Fruit fly (Drosophila melanogaster): ENCODE results near the gene mRpL36.

Gene mRpL36

DNA sequence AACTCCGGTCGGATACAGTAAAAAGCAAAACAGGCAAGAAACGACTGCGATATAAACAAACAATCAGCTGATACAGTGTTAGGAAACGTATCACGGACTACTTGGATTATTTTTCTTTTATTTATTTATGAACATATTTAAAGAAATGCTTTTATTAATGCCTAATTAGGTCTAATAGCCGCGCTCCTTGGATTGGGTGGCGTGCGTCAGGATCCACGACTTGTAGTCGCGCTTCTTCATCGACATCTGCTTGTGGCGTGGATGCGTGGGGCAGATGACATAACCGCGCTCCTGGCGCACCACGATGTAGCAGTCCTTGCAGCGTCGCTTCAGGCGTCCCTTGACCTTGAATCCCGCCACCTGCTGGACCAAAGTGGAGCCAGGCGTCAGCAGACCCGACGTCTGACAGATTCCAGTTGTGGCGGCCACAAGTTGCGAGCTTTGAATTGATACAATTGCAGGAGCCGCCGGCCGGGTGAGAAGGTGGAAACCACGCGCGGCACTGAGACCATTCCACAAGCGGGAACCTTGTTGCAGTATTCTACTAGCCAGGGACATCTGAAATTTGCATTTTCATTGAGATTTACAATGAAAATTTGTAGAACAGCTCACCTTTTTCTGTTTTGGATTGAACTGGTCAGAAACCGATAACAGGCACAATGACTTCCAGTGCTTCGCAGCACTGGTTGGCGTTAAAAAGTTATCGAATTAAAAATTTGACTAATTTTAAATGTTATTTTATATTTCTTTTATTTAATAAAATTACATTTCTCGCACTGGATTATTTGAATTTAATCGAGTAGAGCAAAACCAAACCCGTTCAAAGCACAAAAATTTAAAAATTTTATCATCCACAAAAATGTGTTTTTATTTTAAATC is at the start of gene mRpL36, which contains the start of gene CG7550:
TSS of gene mRpL36 (minus strand) at position 652 of the 879 bp plus-strand sequence.
TSS of gene CG7550 (minus strand) at position 51 of the 879 bp plus-strand sequence.
- TF ChIP-seq D1 (tag; optimal IDR thresholded peaks at IDR 0.05) (no peak), CG14655 (GFP tag; optimal IDR thresholded peaks at IDR 0.05) (no peak), CG32121 (GFP tag; IDR thresholded peaks at IDR 0.05) (no peak), Ets98B (GFP tag; IDR thresholded peaks at IDR 0.05) (no peak)

- TF ChIP-seq CG8301 (tag; optimal IDR thresholded peaks at IDR 0.05) (no peak), EcR (GFP tag; optimal IDR thresholded peaks at IDR 0.05) (no peak), gl (tag; optimal IDR thresholded peaks at IDR 0.05) (no peak), CG34367 (tag; optimal IDR thresholded peaks at IDR 0.05) (no peak), Ets98B (GFP tag; IDR thresholded peaks at IDR 0.05) (no peak; the same call in 1 of the 2 replicates), CG4496 (GFP tag; IDR thresholded peaks at IDR 0.05) (peak; percentile 44; the same call in 1 of the 3 replicates), CG12605 (GFP tag; IDR thresholded peaks at IDR 0.05) (no peak), CG10348 (GFP tag; IDR thresholded peaks at IDR 0.05) (no peak)
Measured at dm6 chr3L:8165436-8165835, 40.5 kb upstream of the mRpL36 start, which contains the start of gene CG13675. TSS of gene CG13675 (minus strand) at chr3L:8165518.

dm6 chr3L:8159724-8160422 is 34.9 kb upstream of the mRpL36 start, which contains the start of gene CG43886:
TSS of gene CG43886 (minus strand) at chr3L:8159774.
- TF ChIP-seq CG10348 (GFP tag; IDR thresholded peaks at IDR 0.05) (no peak), D1 (tag; optimal IDR thresholded peaks at IDR 0.05) (peak; percentile 14)

- TF ChIP-seq CG15710 (tag; optimal IDR thresholded peaks at IDR 0.05): no peak
- no peak for TF ChIP-seq CG8159 (tag; optimal IDR thresholded peaks at IDR 0.05)
- no peak for TF ChIP-seq Ets98B (GFP tag; IDR thresholded peaks at IDR 0.05)
- TF ChIP-seq EcR (GFP tag; optimal IDR thresholded peaks at IDR 0.05): no peak
- TF ChIP-seq CG34367 (tag; optimal IDR thresholded peaks at IDR 0.05): no peak
- no peak for TF ChIP-seq fd96Ca (GFP tag; IDR thresholded peaks at IDR 0.05)
- no peak for TF ChIP-seq Pif1B (GFP tag; optimal IDR thresholded peaks at IDR 0.05)
- no peak for TF ChIP-seq Pif1A (GFP tag; optimal IDR thresholded peaks at IDR 0.05)
- TF ChIP-seq CG12605 (GFP tag; IDR thresholded peaks at IDR 0.05): no peak
- no peak for TF ChIP-seq Snoo (tag; optimal IDR thresholded peaks at IDR 0.05)
- TF ChIP-seq CG9948 (tag; optimal IDR thresholded peaks at IDR 0.05): no peak
- TF ChIP-seq D1 (tag; optimal IDR thresholded peaks at IDR 0.05): no peak
Measured at dm6 chr3L:8158715-8159380, 33.9 kb upstream of the mRpL36 start, which contains the start of gene CG42445. TSS of gene CG42445 (minus strand) at chr3L:8158900.

DNA sequence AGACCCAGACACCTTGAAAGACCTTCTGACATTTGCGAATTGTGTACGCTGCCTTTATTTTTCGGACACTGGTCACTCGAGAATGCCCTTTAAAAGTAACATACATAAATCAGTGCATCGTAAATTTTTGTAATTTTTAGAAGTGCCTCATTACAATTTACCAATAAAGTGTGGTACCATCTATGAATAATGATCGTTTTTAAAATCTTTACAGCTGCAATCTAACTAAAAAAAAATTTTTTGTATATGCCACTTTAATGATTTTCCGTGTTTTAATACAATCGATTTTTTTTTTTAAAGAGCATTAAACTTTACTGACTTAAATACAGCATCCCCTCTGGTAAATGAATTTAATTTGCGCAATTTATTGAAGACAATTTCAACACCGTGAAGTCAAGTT is 32.1 kb upstream of the mRpL36 start:
- TF ChIP-seq CG15710 (tag; optimal IDR thresholded peaks at IDR 0.05) (peak; percentile 68), Ets98B (GFP tag; IDR thresholded peaks at IDR 0.05) (no peak), EcR (GFP tag; optimal IDR thresholded peaks at IDR 0.05) (peak; percentile 48), CG32121 (GFP tag; IDR thresholded peaks at IDR 0.05) (0 out of 2 replicates have a peak, but pooled peaks have one; percentile 13), CG8159 (tag; optimal IDR thresholded peaks at IDR 0.05) (peak; percentile 62), CG34367 (tag; optimal IDR thresholded peaks at IDR 0.05) (peak; percentile 38), Pif1B (GFP tag; optimal IDR thresholded peaks at IDR 0.05) (peak; percentile 46), fd96Ca (GFP tag; IDR thresholded peaks at IDR 0.05) (no peak), Pif1A (GFP tag; optimal IDR thresholded peaks at IDR 0.05) (peak; percentile 22), Snoo (tag; optimal IDR thresholded peaks at IDR 0.05) (peak; percentile 25), CG14655 (GFP tag; optimal IDR thresholded peaks at IDR 0.05) (no peak), CG17806 (tag; optimal IDR thresholded peaks at IDR 0.05) (peak; percentile 31), CG8301 (tag; optimal IDR thresholded peaks at IDR 0.05) (peak; percentile 5)

- peak; percentile 11 for TF ChIP-seq Snoo (tag; optimal IDR thresholded peaks at IDR 0.05)
- no peak for TF ChIP-seq EcR (GFP tag; optimal IDR thresholded peaks at IDR 0.05)
- TF ChIP-seq CG9948 (tag; optimal IDR thresholded peaks at IDR 0.05): no peak
- TF ChIP-seq Ets98B (GFP tag; IDR thresholded peaks at IDR 0.05): peak; percentile 18; the same call in 1 of the 2 replicates
- no peak for TF ChIP-seq CG10348 (GFP tag; IDR thresholded peaks at IDR 0.05)
- peak; percentile 45; the same call in 1 of the 3 replicates for TF ChIP-seq CG4496 (GFP tag; IDR thresholded peaks at IDR 0.05)
- no peak for TF ChIP-seq rn (GFP tag; IDR thresholded peaks at IDR 0.05)
- TF ChIP-seq CG13204 (GFP tag; optimal IDR thresholded peaks at IDR 0.05): no peak
- TF ChIP-seq CG8301 (tag; optimal IDR thresholded peaks at IDR 0.05): peak; percentile 26
- peak; percentile 21 for TF ChIP-seq CG15710 (tag; optimal IDR thresholded peaks at IDR 0.05)
- peak; percentile 45 for TF ChIP-seq CG8159 (tag; optimal IDR thresholded peaks at IDR 0.05)
- TF ChIP-seq CG17806 (tag; optimal IDR thresholded peaks at IDR 0.05): peak; percentile 22
- TF ChIP-seq Pif1B (GFP tag; optimal IDR thresholded peaks at IDR 0.05): no peak
- TF ChIP-seq CG32121 (GFP tag; IDR thresholded peaks at IDR 0.05): no peak
- no peak for TF ChIP-seq gl (tag; optimal IDR thresholded peaks at IDR 0.05)
- TF ChIP-seq fd96Ca (GFP tag; IDR thresholded peaks at IDR 0.05): 0 out of 3 replicates have a peak, but pooled peaks have one; percentile 43
- no peak for TF ChIP-seq CG14655 (GFP tag; optimal IDR thresholded peaks at IDR 0.05)
Measured at dm6 chr3L:8156199-8156598, 31.3 kb upstream of the mRpL36 start.
